Worm (Caenorhabditis elegans): Measurements from ENCODE around the gene fbxa-192.

Gene fbxa-192

DNA sequence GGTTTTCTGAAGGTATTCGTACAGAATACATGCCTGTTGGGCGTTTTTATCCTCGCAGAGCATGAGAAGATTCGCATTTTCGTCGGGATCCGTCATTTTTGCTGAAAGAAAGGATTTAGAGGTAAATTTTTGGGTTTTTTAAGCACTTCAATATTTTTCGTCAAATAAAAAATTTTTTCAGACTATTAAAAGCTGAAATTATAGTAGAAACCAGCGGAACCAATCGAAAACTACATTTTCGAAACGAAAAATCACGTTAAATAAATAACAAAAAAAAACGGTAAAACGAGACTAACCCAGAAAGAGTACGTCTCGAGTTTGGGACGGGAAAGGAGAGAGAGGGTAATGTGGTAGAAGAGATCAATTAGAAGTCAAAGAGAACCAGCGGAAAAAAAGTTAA lies at the start of gene fbxa-192:
Gene fbxa-192, minus strand, starts transcription at position 101 of the 400 bp plus-strand sequence.
- TF ChIP-seq pag-3 (tag; optimal IDR thresholded peaks at IDR 0.05; ENCODE audit: borderline replicate concordance, insufficient read depth): no peak
- no peak for TF ChIP-seq snpc-4 (tag; optimal IDR thresholded peaks at IDR 0.05)
- no peak for TF ChIP-seq ztf-11 (tag; optimal IDR thresholded peaks at IDR 0.05)
- TF ChIP-seq fkh-4 (tag; optimal IDR thresholded peaks at IDR 0.05; ENCODE audit: borderline replicate concordance): no peak
- no peak for TF ChIP-seq fkh-10 (GFP tag; optimal IDR thresholded peaks at IDR 0.05)
- TF ChIP-seq ceh-82 (tag; optimal IDR thresholded peaks at IDR 0.05): no peak
- no peak for TF ChIP-seq lin-15B (tag; optimal IDR thresholded peaks at IDR 0.05)
- no peak for TF ChIP-seq aha-1 (tag; optimal IDR thresholded peaks at IDR 0.05)
- no peak for TF ChIP-seq elt-3 (tag; optimal IDR thresholded peaks at IDR 0.05)
- TF ChIP-seq fos-1 (tag; optimal IDR thresholded peaks at IDR 0.05): no peak
- no peak for TF ChIP-seq nhr-77 (tag; optimal IDR thresholded peaks at IDR 0.05)
- TF ChIP-seq zip-4 (GFP tag; optimal IDR thresholded peaks at IDR 0.05): no peak
- TF ChIP-seq ceh-8 (GFP tag; optimal IDR thresholded peaks at IDR 0.05): no peak

DNA sequence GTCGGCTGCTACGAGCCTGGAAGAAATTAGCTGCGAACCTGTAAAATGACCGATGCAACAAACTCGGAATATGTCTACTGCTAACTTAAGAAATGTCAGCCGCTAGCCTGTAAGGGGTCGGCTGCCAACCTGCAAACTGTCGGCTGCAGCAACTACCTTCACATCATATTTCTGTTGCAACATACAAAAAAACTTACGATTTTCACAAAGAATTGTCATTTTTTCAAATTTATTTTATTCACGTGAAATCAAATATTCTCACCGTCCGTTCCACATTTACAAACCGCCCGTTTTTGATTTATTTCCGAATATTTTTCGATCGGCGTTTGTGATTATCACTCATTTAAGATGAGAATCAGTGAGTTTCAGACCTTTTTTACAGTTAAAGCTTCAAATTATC lies 49.3 kb upstream of the fbxa-192 start, which contains the start of gene Y26G10.6:
Gene Y26G10.6, plus strand, starts transcription at position 301 of the 400 bp plus-strand sequence.
- TF ChIP-seq ama-1 (optimal IDR thresholded peaks at IDR 0.05) (no peak), C04F5.9 (tag; optimal IDR thresholded peaks at IDR 0.05) (no peak), efl-1 (optimal IDR thresholded peaks at IDR 0.05) (no peak), efl-1 (GFP tag; optimal IDR thresholded peaks at IDR 0.05 in 1 of 2) (no peak)

DNA sequence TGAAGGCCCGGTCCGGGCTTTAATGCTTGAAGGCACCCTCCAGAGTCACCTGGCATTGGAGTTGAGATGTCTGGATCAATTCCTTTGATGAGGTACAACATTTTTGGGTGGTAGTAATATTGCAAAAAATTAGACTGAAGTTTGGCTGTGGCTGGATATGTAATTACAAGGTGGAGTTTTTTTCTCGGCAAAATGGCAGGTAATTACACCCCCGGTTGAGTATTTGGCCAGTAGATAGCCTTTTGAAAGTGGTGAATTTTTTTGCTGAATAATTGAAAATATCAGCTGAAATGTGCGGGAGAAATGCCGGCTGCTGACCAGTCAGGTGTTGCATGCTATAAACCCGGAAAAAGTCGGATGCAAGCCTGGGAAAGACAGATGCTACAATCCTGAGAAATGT lies 48.8 kb upstream of the fbxa-192 start, which contains the start of gene Y26G10.4:
Gene Y26G10.4, minus strand, starts transcription at position 101 of the 400 bp plus-strand sequence.
- TF ChIP-seq egl-13 (tag; optimal IDR thresholded peaks at IDR 0.05): no peak
- TF ChIP-seq unc-62 (GFP tag; optimal IDR thresholded peaks at IDR 0.05): no peak
- no peak for TF ChIP-seq tlp-1 (tag; optimal IDR thresholded peaks at IDR 0.05)
- no peak for TF ChIP-seq snu-23 (GFP tag; optimal IDR thresholded peaks at IDR 0.05)
- TF ChIP-seq dsc-1 (tag; optimal IDR thresholded peaks at IDR 0.05): no peak
- no peak for TF ChIP-seq nhr-76 (tag; optimal IDR thresholded peaks at IDR 0.05)
- no peak for TF ChIP-seq C16A3.4 (tag; optimal IDR thresholded peaks at IDR 0.05)
- TF ChIP-seq ets-5 (GFP tag; IDR thresholded peaks at IDR 0.05): no peak
- no peak for TF ChIP-seq zag-1 (tag; optimal IDR thresholded peaks at IDR 0.05)
- no peak for TF ChIP-seq unc-98 (GFP tag; IDR thresholded peaks at IDR 0.05)
- no peak for TF ChIP-seq efl-3 (GFP tag; optimal IDR thresholded peaks at IDR 0.05)
- no peak for TF ChIP-seq lin-35 (GFP tag; optimal IDR thresholded peaks at IDR 0.05)
- TF ChIP-seq elt-3 (tag; optimal IDR thresholded peaks at IDR 0.05): no peak
- TF ChIP-seq nhr-77 (tag; optimal IDR thresholded peaks at IDR 0.05): no peak
- TF ChIP-seq skn-1 (tag; optimal IDR thresholded peaks at IDR 0.05): no peak

DNA sequence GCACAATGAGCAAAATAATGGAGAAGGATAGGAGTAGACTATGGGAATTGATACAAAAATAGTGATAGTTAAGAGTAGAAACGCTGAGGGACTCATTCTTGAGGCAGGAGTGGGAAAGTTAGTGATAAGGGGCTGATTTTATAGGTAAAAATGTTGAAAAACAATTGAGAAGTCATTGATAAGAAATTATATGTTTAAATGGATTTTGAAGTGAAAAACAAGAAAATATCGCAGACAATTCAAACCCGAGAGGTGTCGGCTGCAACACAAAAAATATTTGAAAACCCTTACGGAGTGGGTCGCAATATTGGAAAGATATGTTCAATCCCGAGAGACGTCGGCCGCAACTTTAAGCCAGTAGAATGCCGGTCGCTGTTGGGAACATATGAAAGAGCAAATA lies 46.4 kb upstream of the fbxa-192 start, which contains the start of gene spp-29:
Gene spp-29, minus strand, starts transcription at position 101 of the 400 bp plus-strand sequence.
- TF ChIP-seq fkh-10 (GFP tag; optimal IDR thresholded peaks at IDR 0.05) (no peak), lir-3 (tag; optimal IDR thresholded peaks at IDR 0.05; ENCODE audit: poor library complexity) (no peak), nhr-11 (tag; optimal IDR thresholded peaks at IDR 0.05) (no peak), nhr-84 (tag; optimal IDR thresholded peaks at IDR 0.05) (no peak), nhr-71 (tag; optimal IDR thresholded peaks at IDR 0.05) (no peak), elt-3 (tag; optimal IDR thresholded peaks at IDR 0.05) (no peak), C34B4.2 (tag; optimal IDR thresholded peaks at IDR 0.05) (no peak)

DNA sequence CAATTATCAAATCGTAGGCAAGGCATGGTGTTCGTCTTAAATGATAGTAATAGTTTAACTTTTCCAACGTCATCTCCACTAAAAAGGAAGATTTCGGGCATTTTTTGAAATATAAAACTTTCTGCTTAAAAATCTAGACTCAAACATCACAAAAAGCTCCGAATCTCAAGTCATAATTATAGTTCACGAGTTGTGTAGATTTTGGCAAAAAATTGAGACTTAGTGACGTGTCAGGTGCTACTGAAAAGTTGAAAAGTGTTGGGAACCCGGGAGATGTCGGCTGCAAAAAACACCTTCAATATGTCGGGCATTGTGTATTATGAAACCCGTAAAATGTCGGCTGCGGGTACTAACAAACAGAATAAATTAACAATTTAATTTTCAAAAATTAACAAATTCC lies 45.5 kb upstream of the fbxa-192 start, which contains the start of gene Y26G10.1:
Gene Y26G10.1, minus strand, starts transcription at position 101 of the 400 bp plus-strand sequence.
- no peak for TF ChIP-seq lir-3 (tag; optimal IDR thresholded peaks at IDR 0.05; ENCODE audit: poor library complexity)
- no peak for TF ChIP-seq C34B4.2 (tag; optimal IDR thresholded peaks at IDR 0.05)
- no peak for TF ChIP-seq skn-1 (tag; optimal IDR thresholded peaks at IDR 0.05)
- TF ChIP-seq hpl-2 (GFP tag; optimal IDR thresholded peaks at IDR 0.05): no peak
- TF ChIP-seq nhr-77 (tag; optimal IDR thresholded peaks at IDR 0.05): no peak
- no peak for TF ChIP-seq nhr-71 (tag; optimal IDR thresholded peaks at IDR 0.05)
- TF ChIP-seq fkh-8 (tag; optimal IDR thresholded peaks at IDR 0.05): no peak
- no peak for TF ChIP-seq pqm-1 (tag; optimal IDR thresholded peaks at IDR 0.05)
- TF ChIP-seq ceh-88 (GFP tag; IDR thresholded peaks at IDR 0.05): no peak
- no peak for TF ChIP-seq aha-1 (tag; optimal IDR thresholded peaks at IDR 0.05)
- TF ChIP-seq unc-98 (GFP tag; IDR thresholded peaks at IDR 0.05): no peak
- no peak for TF ChIP-seq mab-9 (GFP tag; IDR thresholded peaks at IDR 0.05)
- no peak for TF ChIP-seq F16B12.6 (tag; optimal IDR thresholded peaks at IDR 0.05)
- TF ChIP-seq nhr-11 (tag; optimal IDR thresholded peaks at IDR 0.05): no peak
- TF ChIP-seq ceh-63 (GFP tag; optimal IDR thresholded peaks at IDR 0.05): no peak

All from whole organism, L1 larva.